Fruit fly (Drosophila melanogaster) whole organism, embryonic: Measurements from ENCODE around the gene Nepl18.

ENCODE experiments used
- Abd-B ChIP-seq: fragments of 200-800 bp; sonication (Bioruptor generic); optimal IDR thresholded peaks from 2 replicates; lab custom pipeline; 2018; ENCODE audit warnings: missing biosample characterization, mild to moderate bottlenecking, missing genetic modification characterization, moderate library complexity
- Asciz ChIP-seq: fragments of 200-800 bp; sonication (Bioruptor generic); optimal IDR thresholded peaks from 2 replicates; lab custom pipeline; 2017; ENCODE audit warnings: missing biosample characterization, mild to moderate bottlenecking, missing genetic modification characterization, missing genetic modification reagents
- B-H1 ChIP-seq: fragments of 200-800 bp; sonication (Bioruptor generic); IDR thresholded peaks from 3 replicates; pipeline ENCODE4 v1.3.6; 2022; ENCODE audit warnings: missing biosample characterization, missing genetic modification characterization
- CG10431 ChIP-seq: fragments of 200-800 bp; sonication (Bioruptor generic); optimal IDR thresholded peaks from 3 replicates; lab custom pipeline; 2018; ENCODE audit warnings: missing biosample characterization, mild to moderate bottlenecking, missing genetic modification characterization
- CG10959 ChIP-seq: fragments of 200-800 bp; sonication (Bioruptor generic); IDR thresholded peaks from 2 replicates; pipeline ENCODE4 v1.3.6; 2022; ENCODE audit warnings: missing biosample characterization, missing genetic modification characterization
- CG12104 ChIP-seq: fragments of 200-800 bp; sonication (Bioruptor generic); optimal IDR thresholded peaks from 3 replicates; lab custom pipeline; 2016; ENCODE audit warnings: missing biosample characterization, missing genetic modification characterization
- CG15073 ChIP-seq: fragments of 200-800 bp; sonication (Bioruptor generic); optimal IDR thresholded peaks from 2 replicates; lab custom pipeline; 2016; ENCODE audit warnings: missing biosample characterization, missing genetic modification characterization
- CG15479 ChIP-seq: fragments of 200-800 bp; sonication (Bioruptor generic); optimal IDR thresholded peaks from 3 replicates; lab custom pipeline; 2019; ENCODE audit warnings: missing biosample characterization, mild to moderate bottlenecking, missing genetic modification characterization, moderate library complexity
- CG1603 ChIP-seq: fragments of 200-800 bp; sonication (Bioruptor generic); optimal IDR thresholded peaks from 2 replicates; lab custom pipeline; 2019; ENCODE audit warnings: missing biosample characterization, mild to moderate bottlenecking, missing genetic modification characterization, moderate library complexity
- CG16815 ChIP-seq: fragments of 200-800 bp; sonication (Bioruptor generic); optimal IDR thresholded peaks from 3 replicates; lab custom pipeline; 2017; ENCODE audit warnings: missing biosample characterization, mild to moderate bottlenecking, missing genetic modification characterization
- CG17829 ChIP-seq: fragments of 200-800 bp; optimal IDR thresholded peaks from 2 replicates; lab custom pipeline; 2019; ENCODE audit warnings: missing biosample characterization, mild to moderate bottlenecking, missing genetic modification characterization, moderate library complexity
- CG1832 ChIP-seq: fragments of 200-800 bp; sonication (Bioruptor generic); optimal IDR thresholded peaks from 2 replicates; lab custom pipeline; 2017; ENCODE audit warnings: missing biosample characterization, mild to moderate bottlenecking, missing genetic modification characterization, inconsistent platforms
- CG2889 ChIP-seq: fragments of 200-800 bp; sonication (Bioruptor generic); IDR thresholded peaks from 3 replicates; pipeline ENCODE4 v1.3.6; 2022; ENCODE audit warnings: missing biosample characterization, missing genetic modification characterization
- CG30403 ChIP-seq: fragments of 200-800 bp; sonication (Bioruptor generic); optimal IDR thresholded peaks from 3 replicates; lab custom pipeline; 2016; ENCODE audit warnings: missing biosample characterization, missing genetic modification characterization
- CG3995 ChIP-seq: fragments of 200-800 bp; sonication (Bioruptor generic); optimal IDR thresholded peaks from 3 replicates; lab custom pipeline; 2016; ENCODE audit warnings: missing biosample characterization, missing genetic modification characterization
- CG4730 ChIP-seq: fragments of 200-800 bp; sonication (Bioruptor generic); IDR thresholded peaks from 2 replicates; pipeline ENCODE4 v1.3.6; 2022; ENCODE audit warnings: missing biosample characterization, missing genetic modification characterization
- CG5953 ChIP-seq: fragments of 200-800 bp; sonication (Bioruptor generic); IDR thresholded peaks from 2 replicates; pipeline ENCODE4 v1.3.6; 2022; ENCODE audit warnings: missing biosample characterization, missing genetic modification characterization
- CG8944 ChIP-seq: fragments of 200-800 bp; sonication (Bioruptor generic); optimal IDR thresholded peaks from 3 replicates; lab custom pipeline; 2016; ENCODE audit warnings: missing biosample characterization, missing genetic modification characterization
- D19A ChIP-seq: fragments of 200-800 bp; optimal IDR thresholded peaks from 3 replicates; lab custom pipeline; 2019; ENCODE audit warnings: missing biosample characterization, mild to moderate bottlenecking, missing genetic modification characterization, moderate library complexity
- Ets97D ChIP-seq: fragments of 200-800 bp; sonication (Bioruptor generic); optimal IDR thresholded peaks from 3 replicates; lab custom pipeline; 2016; ENCODE audit warnings: missing biosample characterization, missing genetic modification characterization
- GATAe ChIP-seq: fragments of 200-800 bp; sonication (Bioruptor generic); conservative IDR thresholded peaks from 2 replicates; pipeline ENCODE4 v1.3.6; 2022; ENCODE audit warnings: missing biosample characterization, missing genetic modification characterization
- H15 ChIP-seq: fragments of 200-800 bp; sonication (Bioruptor generic); IDR thresholded peaks from 3 replicates; pipeline ENCODE4 v1.3.6; 2022; ENCODE audit warnings: missing biosample characterization, missing genetic modification characterization
- HLHmδ ChIP-seq: fragments of 200-800 bp; sonication (Bioruptor generic); optimal IDR thresholded peaks from 2 replicates; lab custom pipeline; 2018; ENCODE audit warnings: missing biosample characterization, mild to moderate bottlenecking, missing genetic modification characterization, moderate library complexity
- Hey ChIP-seq: fragments of 200-800 bp; sonication (Bioruptor generic); optimal IDR thresholded peaks from 3 replicates; lab custom pipeline; 2018; ENCODE audit warnings: missing biosample characterization, mild to moderate bottlenecking, missing genetic modification characterization
- Lim3 ChIP-seq: fragments of 200-800 bp; sonication (Bioruptor generic); IDR thresholded peaks from 2 replicates; pipeline ENCODE4 v1.3.6; 2022; ENCODE audit warnings: missing biosample characterization, missing genetic modification characterization
- Mrtf ChIP-seq: fragments of 200-800 bp; sonication (Bioruptor generic); IDR thresholded peaks from 3 replicates; pipeline ENCODE4 v1.3.6; 2022; ENCODE audit warnings: missing biosample characterization, missing genetic modification characterization
- Six4 ChIP-seq: fragments of 200-800 bp; sonication (Bioruptor generic); optimal IDR thresholded peaks from 2 replicates; lab custom pipeline; 2016; ENCODE audit warnings: missing biosample characterization, missing genetic modification characterization
- Sry-β ChIP-seq: fragments of 200-800 bp; sonication (Bioruptor generic); optimal IDR thresholded peaks from 2 replicates; lab custom pipeline; 2018; ENCODE audit warnings: missing biosample characterization, mild to moderate bottlenecking, missing genetic modification characterization, moderate library complexity
- YL-1 ChIP-seq: fragments of 200-800 bp; sonication (Bioruptor generic); optimal IDR thresholded peaks from 3 replicates; lab custom pipeline; 2017; ENCODE audit warnings: missing biosample characterization, mild to moderate bottlenecking, missing genetic modification characterization
- abd-A ChIP-seq: fragments of 200-800 bp; sonication (Bioruptor generic); optimal IDR thresholded peaks from 3 replicates; lab custom pipeline; 2019; ENCODE audit warnings: missing biosample characterization, mild to moderate bottlenecking, missing genetic modification characterization, moderate library complexity
- aop ChIP-seq: fragments of 200-800 bp; sonication (Bioruptor generic); IDR thresholded peaks from 2 replicates; pipeline ENCODE4 v1.3.6; 2022; ENCODE audit warnings: missing biosample characterization, missing genetic modification characterization
- ap ChIP-seq: fragments of 200-800 bp; sonication (Bioruptor generic); IDR thresholded peaks from 2 replicates; pipeline ENCODE4 v1.3.6; 2022; ENCODE audit warnings: missing biosample characterization, missing genetic modification characterization
- bab2 ChIP-seq: fragments of 200-800 bp; sonication (Bioruptor generic); optimal IDR thresholded peaks from 2 replicates; lab custom pipeline; 2016; ENCODE audit warnings: missing biosample characterization, missing genetic modification characterization
- bigmax ChIP-seq: fragments of 200-800 bp; sonication (Bioruptor generic); optimal IDR thresholded peaks from 2 replicates; lab custom pipeline; 2018; ENCODE audit warnings: missing biosample characterization, mild to moderate bottlenecking, missing genetic modification characterization
- ci ChIP-seq: fragments of 200-800 bp; sonication (Bioruptor generic); IDR thresholded peaks from 3 replicates; pipeline ENCODE4 v1.3.6; 2022; ENCODE audit warnings: missing biosample characterization, missing genetic modification characterization
- dimm ChIP-seq: fragments of 200-800 bp; sonication (Bioruptor generic); IDR thresholded peaks from 2 replicates; pipeline ENCODE4 v1.3.6; 2022; ENCODE audit warnings: missing biosample characterization, missing genetic modification characterization
- en ChIP-seq: fragments of 200-800 bp; sonication (Bioruptor generic); optimal IDR thresholded peaks from 2 replicates; lab custom pipeline; 2016; ENCODE audit warnings: missing biosample characterization, missing genetic modification characterization
- fru ChIP-seq: fragments of >200 bp; optimal IDR thresholded peaks from 2 replicates; lab custom pipeline; 2017
- gro ChIP-seq: fragments of 200-800 bp; sonication (Bioruptor generic); optimal IDR thresholded peaks from 2 replicates; lab custom pipeline; 2016; ENCODE audit warnings: missing biosample characterization, missing genetic modification characterization
- gsb ChIP-seq: fragments of 200-800 bp; sonication (Bioruptor generic); IDR thresholded peaks from 2 replicates; pipeline ENCODE4 v1.3.6; 2022; ENCODE audit warnings: missing biosample characterization, missing genetic modification characterization
- gsb-n ChIP-seq: fragments of 200-800 bp; sonication (Bioruptor generic); optimal IDR thresholded peaks from 3 replicates; lab custom pipeline; 2018; ENCODE audit warnings: missing biosample characterization, mild to moderate bottlenecking, missing genetic modification characterization
- gt ChIP-seq: fragments of 200-800 bp; sonication (Bioruptor generic); IDR thresholded peaks from 2 replicates; pipeline ENCODE4 v1.3.6; 2022; ENCODE audit warnings: missing biosample characterization, missing genetic modification characterization
- ham ChIP-seq: fragments of 200-800 bp; sonication (Bioruptor generic); IDR thresholded peaks from 2 replicates; pipeline ENCODE4 v1.3.6; 2022; ENCODE audit warnings: missing biosample characterization, missing genetic modification characterization
- nau ChIP-seq: fragments of 200-800 bp; sonication (Bioruptor generic); optimal IDR thresholded peaks from 3 replicates; lab custom pipeline; 2017; ENCODE audit warnings: missing biosample characterization, mild to moderate bottlenecking, missing genetic modification characterization, missing genetic modification reagents
- prd ChIP-seq, 3 experiments: fragments of >200 bp in 2 of 3; fragments of 200-800 bp in 1 of 3; sonication (Bioruptor generic) in 1 of 3; optimal IDR thresholded peaks in 2 of 3; IDR thresholded peaks in 1 of 3; 2 replicates in 2 of 3; 3 replicates in 1 of 3; pipeline versions ENCODE4 v1.3.6 to Lab custom; 2017 to 2022; ENCODE audit warnings: missing biosample characterization in 1 of 3, missing genetic modification characterization in 1 of 3
- salm ChIP-seq: fragments of 200-800 bp; sonication (Bioruptor generic); optimal IDR thresholded peaks from 2 replicates; lab custom pipeline; 2018; ENCODE audit warnings: missing biosample characterization, mild to moderate bottlenecking, missing genetic modification characterization
- sd ChIP-seq: fragments of 200-800 bp; sonication (Bioruptor generic); optimal IDR thresholded peaks from 3 replicates; lab custom pipeline; 2018; ENCODE audit warnings: missing biosample characterization, mild to moderate bottlenecking, missing genetic modification characterization, moderate library complexity
- shn ChIP-seq: fragments of 200-800 bp; sonication (Bioruptor generic); optimal IDR thresholded peaks from 3 replicates; lab custom pipeline; 2016; ENCODE audit warnings: missing biosample characterization, missing genetic modification characterization
- stc ChIP-seq: fragments of 200-800 bp; sonication (Bioruptor generic); IDR thresholded peaks from 2 replicates; pipeline ENCODE4 v1.3.6; 2022; ENCODE audit warnings: missing biosample characterization, missing genetic modification characterization
- z ChIP-seq: fragments of 200-800 bp; sonication (Bioruptor generic); IDR thresholded peaks from 3 replicates; pipeline ENCODE4 v1.3.6; 2022; ENCODE audit warnings: missing biosample characterization, missing genetic modification characterization

The Nepl18 gene

dm6 chr3R:28831626-28832267 lies 43.7 kb upstream of the Nepl18 start, which contains the start of gene WASp:
WASp (minus strand) TSS chr3R:28832024.
- TF ChIP-seq Sry-β (GFP tag; lab: Kevin White, UChicago): no peak
- TF ChIP-seq D19A: no peak
- TF ChIP-seq CG1832 (GFP tag; lab: Kevin White, UChicago): no peak
- TF ChIP-seq bigmax: no peak
- TF ChIP-seq CG16815 (GFP tag; lab: Kevin White, UChicago): no peak
- no peak for TF ChIP-seq abd-A
- peak; percentile 45; the same call in 1 of the 2 replicates for TF ChIP-seq gsb (GFP tag; lab: Robert Waterston, UW)
- peak; percentile 76 for TF ChIP-seq Asciz (GFP tag; lab: Kevin White, UChicago)
- no peak for TF ChIP-seq CG12104 (GFP tag; lab: Kevin White, UChicago)
- no peak; the same call in 1 of the 2 replicates for TF ChIP-seq ham (GFP tag; lab: Robert Waterston, UW)
- no peak for TF ChIP-seq CG15073
- TF ChIP-seq CG15479 (GFP tag; lab: Kevin White, UChicago): no peak
- peak; percentile 94 for TF ChIP-seq ci (GFP tag; lab: Robert Waterston, UW)
- TF ChIP-seq en (GFP tag; lab: Kevin White, UChicago): peak; percentile 61
- peak; percentile 32 for TF ChIP-seq salm
- no peak for TF ChIP-seq CG2889 (GFP tag; lab: Robert Waterston, UW)
- TF ChIP-seq CG17829 (tag; lab: Kevin White, UChicago): peak; percentile 77
- peak; percentile 99 for TF ChIP-seq aop
- no peak for TF ChIP-seq gsb-n (tag; lab: Kevin White, UChicago)
- no peak for TF ChIP-seq nau
- no peak for TF ChIP-seq CG1603
- TF ChIP-seq CG10431: no peak
- no peak for TF ChIP-seq gt (GFP tag; lab: Robert Waterston, UW)
- peak; percentile 18 for TF ChIP-seq Abd-B
- no peak for TF ChIP-seq CG10959 (GFP tag; lab: Robert Waterston, UW)
- no peak for TF ChIP-seq sd (tag; lab: Kevin White, UChicago)
- no peak for TF ChIP-seq HLHmδ
- TF ChIP-seq YL-1 (GFP tag; lab: Kevin White, UChicago): peak; percentile 89
- TF ChIP-seq gro (GFP tag; lab: Kevin White, UChicago): no peak
- TF ChIP-seq bab2 (GFP tag; lab: Kevin White, UChicago): peak; percentile 68
- TF ChIP-seq Hey (tag; lab: Kevin White, UChicago): peak; percentile 45
- no peak for TF ChIP-seq prd (optimal IDR thresholded peaks at IDR 0.05; lab: Kevin White, UChicago)
- TF ChIP-seq prd (GFP tag; IDR thresholded peaks at IDR 0.05; lab: Robert Waterston, UW): peak; percentile 46; the same call in 1 of the 3 replicates
- no peak; the same call in 2 of the 3 replicates for TF ChIP-seq Mrtf (GFP tag; lab: Robert Waterston, UW)
- no peak for TF ChIP-seq fru (lab: Kevin White, UChicago)
- TF ChIP-seq z (GFP tag; lab: Robert Waterston, UW): 0 out of 3 replicates have a peak, but pooled peaks have one; percentile 37
- 0 out of 2 replicates have a peak, but pooled peaks have one; percentile 22 for TF ChIP-seq CG5953 (GFP tag; lab: Robert Waterston, UW)
- peak; percentile 49 for TF ChIP-seq CG8944 (GFP tag; lab: Kevin White, UChicago)
- peak; percentile 44; the same call in 1 of the 3 replicates for TF ChIP-seq B-H1 (GFP tag; lab: Robert Waterston, UW)
- TF ChIP-seq Six4 (GFP tag; lab: Kevin White, UChicago): peak; percentile 3
- TF ChIP-seq ap (GFP tag; lab: Robert Waterston, UW): 0 out of 2 replicates have a peak, but pooled peaks have one; percentile 34
- no peak for TF ChIP-seq Lim3 (GFP tag; lab: Robert Waterston, UW)
- TF ChIP-seq CG4730 (GFP tag; lab: Robert Waterston, UW): peak; percentile 50
- peak; percentile 70 for TF ChIP-seq stc (GFP tag; lab: Robert Waterston, UW)
- TF ChIP-seq Ets97D (GFP tag; lab: Kevin White, UChicago): peak; percentile 99
- peak; percentile 59; the same call in 1 of the 3 replicates for TF ChIP-seq H15 (GFP tag; lab: Robert Waterston, UW)
- TF ChIP-seq dimm (GFP tag; lab: Robert Waterston, UW): no peak
- TF ChIP-seq CG30403 (GFP tag; lab: Kevin White, UChicago): peak; percentile 59
- TF ChIP-seq shn (GFP tag; lab: Kevin White, UChicago): peak; percentile 78
- 0 out of 2 replicates have a peak, but pooled peaks have one; percentile 47 for TF ChIP-seq GATAe (GFP tag; lab: Robert Waterston, UW)
- peak; percentile 69 for TF ChIP-seq CG3995 (GFP tag; lab: Kevin White, UChicago)
